Fruit fly (Drosophila melanogaster): Measurements from ENCODE around the gene AttD.

The AttD gene

DNA sequence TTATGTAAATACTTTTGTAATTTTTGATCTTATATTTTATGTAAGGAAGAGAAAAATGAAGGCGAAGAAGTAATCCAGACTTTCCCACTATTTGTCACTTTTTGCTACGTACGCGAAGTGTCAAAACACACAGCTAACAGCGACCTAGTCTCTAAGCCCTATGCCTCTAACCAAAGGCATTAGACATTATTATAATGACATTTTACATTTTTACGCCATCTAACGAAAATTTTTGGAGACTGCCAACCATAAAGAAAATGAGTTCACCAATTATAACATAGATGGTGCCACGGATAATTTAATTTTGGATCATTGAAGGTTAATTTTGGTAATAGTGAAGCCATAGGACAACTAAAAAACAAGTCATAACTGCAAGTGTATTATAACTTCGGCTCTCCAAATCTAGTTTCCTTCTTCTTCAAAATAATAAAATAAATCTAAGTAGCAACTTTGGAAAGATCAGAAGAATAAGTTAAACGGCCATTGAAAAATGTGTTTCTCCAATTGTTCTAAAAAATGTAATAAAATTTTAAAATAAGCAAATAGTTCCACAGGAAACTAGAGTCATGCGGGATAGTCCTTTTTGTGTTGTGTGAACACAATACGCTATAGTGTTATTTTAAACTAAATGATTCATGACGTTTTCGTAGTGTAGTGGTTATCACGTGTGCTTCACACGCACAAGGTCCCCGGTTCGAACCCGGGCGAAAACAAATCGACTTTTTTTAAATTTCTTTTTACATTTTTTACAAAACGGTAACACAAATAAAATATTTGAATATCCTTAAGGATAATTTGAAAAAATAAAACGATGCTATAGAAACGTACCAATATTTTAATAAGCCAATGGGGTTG, 7.7 kb upstream of the AttD start (continued):
- TF ChIP-seq prd (optimal IDR thresholded peaks at IDR 0.05): no peak
- TF ChIP-seq prd (GFP tag; IDR thresholded peaks at IDR 0.05): peak; percentile 24; the same call in 1 of the 3 replicates
- 0 out of 3 replicates have a peak, but pooled peaks have one; percentile 32 for TF ChIP-seq ase (GFP tag; IDR thresholded peaks at IDR 0.05)
- no peak for TF ChIP-seq dm (GFP tag; optimal IDR thresholded peaks at IDR 0.05)
- peak; percentile 22 for TF ChIP-seq ind (GFP tag; optimal IDR thresholded peaks at IDR 0.05)
- TF ChIP-seq lab (GFP tag; optimal IDR thresholded peaks at IDR 0.05): peak; percentile 23
- TF ChIP-seq Lim3 (GFP tag; IDR thresholded peaks at IDR 0.05): no peak
- TF ChIP-seq HmgD (GFP tag; optimal IDR thresholded peaks at IDR 0.05): peak; percentile 28
- no peak for TF ChIP-seq Blimp-1 (GFP tag; optimal IDR thresholded peaks at IDR 0.05)
- TF ChIP-seq exex (tag; optimal IDR thresholded peaks at IDR 0.05): peak; percentile 46
- peak; percentile 85 for TF ChIP-seq Med (GFP tag)
- no peak for TF ChIP-seq Usf (GFP tag; optimal IDR thresholded peaks at IDR 0.05)
- TF ChIP-seq Sox100B (GFP tag; optimal IDR thresholded peaks at IDR 0.05): peak; percentile 26
- TF ChIP-seq CG10979 (tag; optimal IDR thresholded peaks at IDR 0.05): peak; percentile 65
- TF ChIP-seq cas (GFP tag; IDR thresholded peaks at IDR 0.05): no peak
- no peak for TF ChIP-seq CG15601 (tag; optimal IDR thresholded peaks at IDR 0.05)
- TF ChIP-seq ATbp (GFP tag; optimal IDR thresholded peaks at IDR 0.05): peak; percentile 9
- no peak for TF ChIP-seq Ets97D (GFP tag; optimal IDR thresholded peaks at IDR 0.05)
- peak; percentile 20 for TF ChIP-seq CG15696 (tag; optimal IDR thresholded peaks at IDR 0.05)
- peak in 1 of 2 experiments; percentile 14 for TF ChIP-seq insv (GFP tag; optimal IDR thresholded peaks at IDR 0.05)
- TF ChIP-seq CG6254 (GFP tag; optimal IDR thresholded peaks at IDR 0.05): peak; percentile 30
- TF ChIP-seq CG9797 (GFP tag; optimal IDR thresholded peaks at IDR 0.05): no peak
- no peak for TF ChIP-seq B-H1 (GFP tag; IDR thresholded peaks at IDR 0.05)
- no peak for TF ChIP-seq Mad (GFP tag; optimal IDR thresholded peaks at IDR 0.05)
- TF ChIP-seq CG10565 (GFP tag; optimal IDR thresholded peaks at IDR 0.05): no peak
- peak; percentile 43 for TF ChIP-seq zen (tag; optimal IDR thresholded peaks at IDR 0.05)
- TF ChIP-seq amos (GFP tag; IDR thresholded peaks at IDR 0.05; ENCODE audit: partially characterized antibody): peak; percentile 50
- no peak for TF ChIP-seq gro (GFP tag; optimal IDR thresholded peaks at IDR 0.05)
- no peak for TF ChIP-seq CG7987 (GFP tag; optimal IDR thresholded peaks at IDR 0.05)
- TF ChIP-seq C15 (GFP tag; IDR thresholded peaks at IDR 0.05): no peak
- no peak for TF ChIP-seq sima (GFP tag; optimal IDR thresholded peaks at IDR 0.05)
- TF ChIP-seq pb (GFP tag; optimal IDR thresholded peaks at IDR 0.05): no peak
- TF ChIP-seq chinmo (GFP tag; IDR thresholded peaks at IDR 0.05; ENCODE audit: partially characterized antibody): peak; percentile 58; the same call in 1 of the 4 replicates
- TF ChIP-seq HLH4C (GFP tag; IDR thresholded peaks at IDR 0.05; ENCODE audit: partially characterized antibody): peak; percentile 80
- TF ChIP-seq ERR (GFP tag; optimal IDR thresholded peaks at IDR 0.05): peak; percentile 27
- TF ChIP-seq CG7556 (GFP tag; optimal IDR thresholded peaks at IDR 0.05): peak; percentile 29
- no peak for TF ChIP-seq az2 (GFP tag; optimal IDR thresholded peaks at IDR 0.05)
- peak; percentile 11; the same call in 1 of the 3 replicates for TF ChIP-seq CG11695 (GFP tag; IDR thresholded peaks at IDR 0.05)
- TF ChIP-seq CG8290 (GFP tag; optimal IDR thresholded peaks at IDR 0.05): peak; percentile 35
- TF ChIP-seq CG8290 (tag; optimal IDR thresholded peaks at IDR 0.05): peak in 1 of 2 experiments; percentile 52
- peak; percentile 8; the same call in 1 of the 2 replicates for TF ChIP-seq wdn (GFP tag; IDR thresholded peaks at IDR 0.05)
- peak; percentile 38; the same call in 1 of the 2 replicates for TF ChIP-seq vvl (GFP tag; IDR thresholded peaks at IDR 0.05)
- peak in 1 of 2 experiments; percentile 43 for TF ChIP-seq tll (GFP tag; optimal IDR thresholded peaks at IDR 0.05)
- no peak for TF ChIP-seq ash1 (GFP tag; optimal IDR thresholded peaks at IDR 0.05)
- peak; percentile 39 for TF ChIP-seq CG30403 (GFP tag; optimal IDR thresholded peaks at IDR 0.05)
- peak; percentile 66 for TF ChIP-seq abd-A (tag; optimal IDR thresholded peaks at IDR 0.05)
- TF ChIP-seq slbo (GFP tag; IDR thresholded peaks at IDR 0.05): peak; percentile 70
- TF ChIP-seq Deaf1 (tag; optimal IDR thresholded peaks at IDR 0.05): no peak
- no peak for TF ChIP-seq CG9609 (GFP tag; optimal IDR thresholded peaks at IDR 0.05)
